Worm (Caenorhabditis elegans): ENCODE measurements around the gene F36H12.10.

Gene F36H12.10

DNA sequence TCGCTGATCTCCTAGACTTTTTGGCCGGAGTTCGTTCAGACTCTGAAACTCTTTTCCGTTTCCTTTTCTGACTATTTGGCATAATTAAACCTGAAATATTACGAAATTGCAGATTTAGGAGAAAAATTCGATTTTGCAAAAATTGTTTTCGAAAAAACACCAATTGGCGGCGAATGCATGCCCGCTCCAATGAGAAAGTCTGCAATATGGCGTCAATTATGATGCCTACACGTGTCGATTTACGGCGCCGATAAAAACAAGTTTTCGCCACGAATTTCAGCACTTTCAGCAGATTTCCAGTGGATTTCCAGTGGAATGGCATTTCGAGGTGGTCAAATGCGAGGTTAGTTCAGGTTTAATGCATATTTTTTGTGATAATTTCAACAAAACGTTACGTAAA, 45.2 kb downstream of the F36H12.10 start, which contains the start of the genes Y59E9AL.36 and nbet-1:
TSS of gene Y59E9AL.36 (minus strand) at position 92 of the 400 bp plus-strand sequence.
TSS of gene nbet-1 (plus strand) at position 112 of the 400 bp plus-strand sequence.
- TF ChIP-seq ham-2 (GFP tag; optimal IDR thresholded peaks at IDR 0.05) (no peak), M03D4.4 (tag; optimal IDR thresholded peaks at IDR 0.05) (peak; percentile 13), mab-5 (tag; optimal IDR thresholded peaks at IDR 0.05) (no peak), unc-62 (GFP tag; optimal IDR thresholded peaks at IDR 0.05) (no peak), ceh-39 (tag; optimal IDR thresholded peaks at IDR 0.05) (peak; percentile 50), mep-1 (tag; optimal IDR thresholded peaks at IDR 0.05) (peak; percentile 57), pha-4 (tag; optimal IDR thresholded peaks at IDR 0.05) (peak; percentile 51), tbx-8 (GFP tag; optimal IDR thresholded peaks at IDR 0.05) (no peak), ces-1 (GFP tag; optimal IDR thresholded peaks at IDR 0.05) (peak; percentile 76), nhr-28 (tag; optimal IDR thresholded peaks at IDR 0.05) (no peak), elt-1 (tag; optimal IDR thresholded peaks at IDR 0.05; ENCODE audit: borderline replicate concordance, insufficient read depth) (no peak), lin-13 (tag; optimal IDR thresholded peaks at IDR 0.05) (peak; percentile 73), ceh-43 (GFP tag; optimal IDR thresholded peaks at IDR 0.05) (no peak), hlh-1 (tag; optimal IDR thresholded peaks at IDR 0.05) (peak; percentile 55), flh-1 (GFP tag; optimal IDR thresholded peaks at IDR 0.05) (no peak), nhr-2 (tag; optimal IDR thresholded peaks at IDR 0.05) (no peak), cnd-1 (tag; optimal IDR thresholded peaks at IDR 0.05) (no peak), lsy-2 (tag; optimal IDR thresholded peaks at IDR 0.05) (peak; percentile 70), sem-2 (GFP tag; optimal IDR thresholded peaks at IDR 0.05) (no peak), snpc-4 (tag; optimal IDR thresholded peaks at IDR 0.05) (no peak), ztf-11 (tag; optimal IDR thresholded peaks at IDR 0.05) (no peak), nhr-237 (tag; optimal IDR thresholded peaks at IDR 0.05) (peak; percentile 84), drap-1 (GFP tag; optimal IDR thresholded peaks at IDR 0.05) (no peak), nhr-12 (tag; optimal IDR thresholded peaks at IDR 0.05) (no peak), unc-120 (tag; optimal IDR thresholded peaks at IDR 0.05; ENCODE audit: poor library complexity, severe bottlenecking) (peak; percentile 8), unc-39 (tag; optimal IDR thresholded peaks at IDR 0.05) (no peak)

DNA sequence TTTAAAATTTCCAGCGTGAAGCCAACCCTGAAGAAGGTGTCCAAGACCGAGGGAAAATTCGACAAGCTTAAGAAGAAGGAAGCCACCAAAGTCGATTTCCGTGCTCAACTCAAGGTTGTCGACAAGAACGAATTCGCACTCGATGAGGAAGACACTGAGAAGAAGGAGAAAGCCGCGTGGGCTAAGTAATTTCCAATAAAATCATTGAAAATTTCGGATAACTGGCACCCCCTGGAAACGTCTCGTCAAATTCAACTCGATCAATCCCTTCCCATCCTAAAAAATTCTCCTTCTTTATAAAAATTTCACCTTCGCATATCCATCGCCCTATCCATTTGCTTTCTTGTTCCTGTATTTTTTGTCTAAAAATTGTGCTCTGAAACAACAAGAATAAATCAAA, 47.9 kb downstream of the F36H12.10 start:
- no peak for TF ChIP-seq snpc-4 (tag; optimal IDR thresholded peaks at IDR 0.05)
- no peak for TF ChIP-seq pha-4 (tag; optimal IDR thresholded peaks at IDR 0.05)
- no peak for TF ChIP-seq blmp-1 (tag; optimal IDR thresholded peaks at IDR 0.05)
- no peak for TF ChIP-seq ceh-43 (GFP tag; optimal IDR thresholded peaks at IDR 0.05)
- no peak for TF ChIP-seq sptf-1 (tag; optimal IDR thresholded peaks at IDR 0.05)
- TF ChIP-seq nhr-28 (tag; optimal IDR thresholded peaks at IDR 0.05) = no peak
- TF ChIP-seq hlh-1 (tag; optimal IDR thresholded peaks at IDR 0.05) = no peak
- TF ChIP-seq unc-120 (tag; optimal IDR thresholded peaks at IDR 0.05; ENCODE audit: poor library complexity, severe bottlenecking) = no peak
- no peak for TF ChIP-seq zip-8 (tag; optimal IDR thresholded peaks at IDR 0.05)
- no peak for TF ChIP-seq mep-1 (tag; optimal IDR thresholded peaks at IDR 0.05)
- TF ChIP-seq M03D4.4 (tag; optimal IDR thresholded peaks at IDR 0.05) = no peak
- TF ChIP-seq ham-2 (GFP tag; optimal IDR thresholded peaks at IDR 0.05) = no peak
- TF ChIP-seq nhr-76 (tag; optimal IDR thresholded peaks at IDR 0.05) = no peak
- no peak for TF ChIP-seq nhr-237 (tag; optimal IDR thresholded peaks at IDR 0.05)
- TF ChIP-seq ces-1 (GFP tag; optimal IDR thresholded peaks at IDR 0.05) = no peak
- no peak for TF ChIP-seq elt-1 (tag; optimal IDR thresholded peaks at IDR 0.05; ENCODE audit: borderline replicate concordance, insufficient read depth)
- no peak for TF ChIP-seq ztf-11 (tag; optimal IDR thresholded peaks at IDR 0.05)

DNA sequence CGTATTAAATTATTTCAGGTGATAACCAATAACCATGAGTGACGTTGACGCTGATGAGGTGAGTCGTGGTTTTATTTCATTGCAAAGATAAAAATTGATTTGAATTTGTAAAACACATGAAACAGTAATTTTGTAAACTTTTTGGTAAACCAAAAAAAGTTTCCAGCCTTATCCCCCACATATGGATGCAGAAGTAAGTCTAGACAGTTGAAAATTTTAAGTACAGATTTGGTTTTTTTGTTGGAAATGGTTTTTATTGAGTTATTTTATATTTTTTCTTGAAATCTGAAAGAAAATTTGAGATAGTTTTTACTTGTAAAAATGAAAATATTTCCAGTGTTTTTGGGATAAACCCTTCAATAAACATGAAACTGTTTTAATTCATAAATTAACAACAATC, 50.0 kb downstream of the F36H12.10 start, which contains the start of gene tni-4:
TSS of gene tni-4 (plus strand) at position 19 of the 400 bp plus-strand sequence.
- no peak for TF ChIP-seq blmp-1 (tag; optimal IDR thresholded peaks at IDR 0.05)
- no peak for TF ChIP-seq hlh-1 (tag; optimal IDR thresholded peaks at IDR 0.05)
- no peak for TF ChIP-seq sptf-1 (tag; optimal IDR thresholded peaks at IDR 0.05)
- no peak for TF ChIP-seq ceh-83 (GFP tag; optimal IDR thresholded peaks at IDR 0.05)
- no peak for TF ChIP-seq lin-32 (GFP tag; optimal IDR thresholded peaks at IDR 0.05)
- TF ChIP-seq ces-1 (GFP tag; optimal IDR thresholded peaks at IDR 0.05) = no peak
- no peak for TF ChIP-seq lsy-2 (tag; optimal IDR thresholded peaks at IDR 0.05)
- TF ChIP-seq elt-1 (tag; optimal IDR thresholded peaks at IDR 0.05; ENCODE audit: borderline replicate concordance, insufficient read depth) = no peak
- TF ChIP-seq nhr-237 (tag; optimal IDR thresholded peaks at IDR 0.05) = no peak
- no peak for TF ChIP-seq lin-13 (tag; optimal IDR thresholded peaks at IDR 0.05)
- no peak for TF ChIP-seq tbx-8 (GFP tag; optimal IDR thresholded peaks at IDR 0.05)
- no peak for TF ChIP-seq pha-4 (tag; optimal IDR thresholded peaks at IDR 0.05)
- no peak for TF ChIP-seq sem-2 (GFP tag; optimal IDR thresholded peaks at IDR 0.05)
- no peak for TF ChIP-seq M03D4.4 (tag; optimal IDR thresholded peaks at IDR 0.05)
- no peak for TF ChIP-seq nhr-76 (tag; optimal IDR thresholded peaks at IDR 0.05)
